Fruit fly (Drosophila melanogaster): ENCODE measurements around the gene CG14294.

Gene CG14294

dm6 chr3R:18902164-18902563, at the start of gene CG14294:
TSS of gene CG14294 (minus strand) at chr3R:18902264.
- TF ChIP-seq pan (optimal IDR thresholded peaks at IDR 0.05) = no peak
- TF ChIP-seq Dll (optimal IDR thresholded peaks at IDR 0.05) = no peak
- TF ChIP-seq psq (optimal IDR thresholded peaks at IDR 0.05) = no peak

dm6 chr3R:18949896-18950295, 47.8 kb upstream of the CG14294 start, which contains the start of gene CG43732:
TSS of gene CG43732 (plus strand) at chr3R:18950196.
- no peak for TF ChIP-seq psq (optimal IDR thresholded peaks at IDR 0.05)
- no peak for TF ChIP-seq usp (GFP tag; optimal IDR thresholded peaks at IDR 0.05)
- TF ChIP-seq Dll (optimal IDR thresholded peaks at IDR 0.05) = no peak
- TF ChIP-seq CG8478 (optimal IDR thresholded peaks at IDR 0.05) = no peak
- TF ChIP-seq pan (optimal IDR thresholded peaks at IDR 0.05) = no peak
- no peak for TF ChIP-seq EcR (GFP tag; optimal IDR thresholded peaks at IDR 0.05)

dm6 chr3R:18949131-18949530, 47.1 kb upstream of the CG14294 start:
- no peak for TF ChIP-seq usp (GFP tag; optimal IDR thresholded peaks at IDR 0.05)
- no peak for TF ChIP-seq EcR (GFP tag; optimal IDR thresholded peaks at IDR 0.05)
- TF ChIP-seq psq (optimal IDR thresholded peaks at IDR 0.05) = no peak
- TF ChIP-seq pan (optimal IDR thresholded peaks at IDR 0.05) = no peak
- no peak for TF ChIP-seq Dll (optimal IDR thresholded peaks at IDR 0.05)
- TF ChIP-seq CG8478 (optimal IDR thresholded peaks at IDR 0.05) = no peak

dm6 chr3R:18947307-18947706, 45.2 kb upstream of the CG14294 start:
- TF ChIP-seq psq (optimal IDR thresholded peaks at IDR 0.05) = no peak
- TF ChIP-seq usp (GFP tag; optimal IDR thresholded peaks at IDR 0.05) = no peak
- no peak for TF ChIP-seq EcR (GFP tag; optimal IDR thresholded peaks at IDR 0.05)
- no peak for TF ChIP-seq pan (optimal IDR thresholded peaks at IDR 0.05)
- TF ChIP-seq CG8478 (optimal IDR thresholded peaks at IDR 0.05) = no peak
- no peak for TF ChIP-seq Dll (optimal IDR thresholded peaks at IDR 0.05)

dm6 chr3R:18931725-18932124, 29.7 kb upstream of the CG14294 start:
- no peak for TF ChIP-seq Dll (optimal IDR thresholded peaks at IDR 0.05)
- no peak for TF ChIP-seq pan (optimal IDR thresholded peaks at IDR 0.05)
- no peak for TF ChIP-seq EcR (GFP tag; optimal IDR thresholded peaks at IDR 0.05)
- TF ChIP-seq CG8478 (optimal IDR thresholded peaks at IDR 0.05) = no peak
- TF ChIP-seq usp (GFP tag; optimal IDR thresholded peaks at IDR 0.05) = no peak
- TF ChIP-seq psq (optimal IDR thresholded peaks at IDR 0.05) = no peak

- no peak for TF ChIP-seq psq (optimal IDR thresholded peaks at IDR 0.05)
- TF ChIP-seq Dll (optimal IDR thresholded peaks at IDR 0.05) = peak; percentile 6
These were observed 27.0 kb upstream of the CG14294 start, which contains the start of gene CG42613 for dm6 chr3R:18928918-18929705. TSS of gene CG42613 (plus strand) at chr3R:18929196.

- TF ChIP-seq CG8478 (optimal IDR thresholded peaks at IDR 0.05) (no peak), EcR (GFP tag; optimal IDR thresholded peaks at IDR 0.05) (no peak), Dll (optimal IDR thresholded peaks at IDR 0.05) (no peak), psq (optimal IDR thresholded peaks at IDR 0.05) (no peak), usp (GFP tag; optimal IDR thresholded peaks at IDR 0.05) (no peak), pan (optimal IDR thresholded peaks at IDR 0.05) (no peak)
These were observed 26.4 kb upstream of the CG14294 start, which contains the start of gene Mpc1 for dm6 chr3R:18928346-18928917. TSS of gene Mpc1 (minus strand) at chr3R:18928659.

dm6 chr3R:18924636-18924977, 22.5 kb upstream of the CG14294 start:
- TF ChIP-seq psq (optimal IDR thresholded peaks at IDR 0.05) (no peak), usp (GFP tag; optimal IDR thresholded peaks at IDR 0.05) (no peak), EcR (GFP tag; optimal IDR thresholded peaks at IDR 0.05) (no peak), CG8478 (optimal IDR thresholded peaks at IDR 0.05) (no peak), pan (optimal IDR thresholded peaks at IDR 0.05) (no peak), Dll (optimal IDR thresholded peaks at IDR 0.05) (no peak)

dm6 chr3R:18923802-18924635, 22.0 kb upstream of the CG14294 start:
- TF ChIP-seq Dll (optimal IDR thresholded peaks at IDR 0.05) (no peak), CG8478 (optimal IDR thresholded peaks at IDR 0.05) (peak; percentile 70)

dm6 chr3R:18923208-18923761, 21.2 kb upstream of the CG14294 start:
- TF ChIP-seq Dll (optimal IDR thresholded peaks at IDR 0.05) (no peak), CG8478 (optimal IDR thresholded peaks at IDR 0.05) (peak; percentile 62), EcR (GFP tag; optimal IDR thresholded peaks at IDR 0.05) (no peak)

dm6 chr3R:18918872-18919339, 16.8 kb upstream of the CG14294 start:
- TF ChIP-seq psq (optimal IDR thresholded peaks at IDR 0.05) = no peak
- TF ChIP-seq usp (GFP tag; optimal IDR thresholded peaks at IDR 0.05) = no peak
- no peak for TF ChIP-seq pan (optimal IDR thresholded peaks at IDR 0.05)

All from whole organism.